Fruit fly (Drosophila melanogaster) whole organism, embryonic: Measurements from ENCODE around the gene CG31041.

Experiments
- CG10147 ChIP-seq: fragments of 200-800 bp; sonication (Bioruptor generic); optimal IDR thresholded peaks from 2 replicates; lab custom pipeline; 2019; ENCODE audit warnings: missing biosample characterization, mild to moderate bottlenecking, missing genetic modification characterization, moderate library complexity
- CG12071 ChIP-seq: fragments of 200-800 bp; sonication (Bioruptor generic); optimal IDR thresholded peaks from 3 replicates; lab custom pipeline; 2018; ENCODE audit warnings: missing biosample characterization, mild to moderate bottlenecking, missing genetic modification characterization
- CG12219 ChIP-seq: fragments of 200-800 bp; sonication (Bioruptor generic); optimal IDR thresholded peaks from 3 replicates; lab custom pipeline; 2018; ENCODE audit warnings: missing biosample characterization, mild to moderate bottlenecking, missing genetic modification characterization
- CG12391 ChIP-seq: fragments of 200-800 bp; sonication (Bioruptor generic); optimal IDR thresholded peaks from 3 replicates; lab custom pipeline; 2018; ENCODE audit warnings: missing biosample characterization, mild to moderate bottlenecking, missing genetic modification characterization, moderate library complexity
- CG13287 ChIP-seq: fragments of 200-800 bp; sonication (Bioruptor generic); IDR thresholded peaks from 2 replicates; pipeline ENCODE4 v1.3.6; 2022; ENCODE audit warnings: missing biosample characterization, missing genetic modification characterization; ENCODE audit not compliant: partially characterized antibody
- CG14014 ChIP-seq: fragments of 200-800 bp; sonication (Bioruptor generic); IDR thresholded peaks from 2 replicates; pipeline ENCODE4 v1.3.6; 2022; ENCODE audit warnings: missing biosample characterization, missing genetic modification characterization
- CG15479 ChIP-seq: fragments of 200-800 bp; sonication (Bioruptor generic); optimal IDR thresholded peaks from 3 replicates; lab custom pipeline; 2019; ENCODE audit warnings: missing biosample characterization, mild to moderate bottlenecking, missing genetic modification characterization, moderate library complexity
- CG16863 ChIP-seq: fragments of 200-800 bp; sonication (Bioruptor generic); optimal IDR thresholded peaks from 3 replicates; lab custom pipeline; 2016; ENCODE audit warnings: missing biosample characterization, missing genetic modification characterization
- CG17568 ChIP-seq: fragments of 200-800 bp; sonication (Bioruptor generic); optimal IDR thresholded peaks from 2 replicates; lab custom pipeline; 2018; ENCODE audit warnings: missing biosample characterization, mild to moderate bottlenecking, missing genetic modification characterization, moderate library complexity
- CG17829 ChIP-seq: fragments of 200-800 bp; optimal IDR thresholded peaks from 2 replicates; lab custom pipeline; 2019; ENCODE audit warnings: missing biosample characterization, mild to moderate bottlenecking, missing genetic modification characterization, moderate library complexity
- CG2202 ChIP-seq: fragments of 200-800 bp; sonication (Bioruptor generic); optimal IDR thresholded peaks from 2 replicates; lab custom pipeline; 2018; ENCODE audit warnings: missing biosample characterization, mild to moderate bottlenecking, missing genetic modification characterization
- CG2712 ChIP-seq: fragments of 200-800 bp; optimal IDR thresholded peaks from 3 replicates; lab custom pipeline; 2019; ENCODE audit warnings: missing biosample characterization, mild to moderate bottlenecking, missing genetic modification characterization, moderate library complexity
- CG2875 ChIP-seq: fragments of 200-800 bp; sonication (Bioruptor generic); optimal IDR thresholded peaks from 2 replicates; lab custom pipeline; 2017; ENCODE audit warnings: missing biosample characterization, mild to moderate bottlenecking, missing genetic modification characterization, missing genetic modification reagents
- CG30020 ChIP-seq: fragments of 200-800 bp; optimal IDR thresholded peaks from 2 replicates; lab custom pipeline; 2019; ENCODE audit warnings: missing biosample characterization, mild to moderate bottlenecking, missing genetic modification characterization, moderate library complexity
- CG32767 ChIP-seq: fragments of 200-800 bp; sonication (Bioruptor generic); IDR thresholded peaks from 2 replicates; pipeline ENCODE4 v1.3.6; 2022; ENCODE audit warnings: missing biosample characterization, missing genetic modification characterization
- CG9437 ChIP-seq: fragments of 200-800 bp; sonication (Bioruptor generic); optimal IDR thresholded peaks from 2 replicates; lab custom pipeline; 2018; ENCODE audit warnings: missing biosample characterization, mild to moderate bottlenecking, missing genetic modification characterization
- CrebB ChIP-seq: fragments of 200-800 bp; sonication (Bioruptor generic); optimal IDR thresholded peaks from 3 replicates; lab custom pipeline; 2018; ENCODE audit warnings: missing biosample characterization, mild to moderate bottlenecking, missing genetic modification characterization
- D ChIP-seq, 2 experiments: fragments of 200-800 bp in 1 of 2; fragments of >200 bp in 1 of 2; sonication (Bioruptor generic) in 1 of 2; optimal IDR thresholded peaks; 2 replicates in 1 of 2; 3 replicates in 1 of 2; lab custom pipeline; 2017; ENCODE audit warnings: mild to moderate bottlenecking in 1 of 2, missing biosample characterization in 1 of 2, missing genetic modification characterization in 1 of 2, missing genetic modification reagents in 1 of 2
- D19A ChIP-seq: fragments of 200-800 bp; optimal IDR thresholded peaks from 3 replicates; lab custom pipeline; 2019; ENCODE audit warnings: missing biosample characterization, mild to moderate bottlenecking, missing genetic modification characterization, moderate library complexity
- MTF-1 ChIP-seq: fragments of 200-800 bp; sonication (Bioruptor generic); optimal IDR thresholded peaks from 2 replicates; lab custom pipeline; 2018; ENCODE audit warnings: missing biosample characterization, mild to moderate bottlenecking, missing genetic modification characterization, borderline replicate concordance
- Max ChIP-seq: fragments of 200-800 bp; sonication (Bioruptor generic); optimal IDR thresholded peaks from 2 replicates; lab custom pipeline; 2016; ENCODE audit warnings: missing biosample characterization, mild to moderate bottlenecking, missing genetic modification characterization
- PHDP ChIP-seq: fragments of 200-800 bp; sonication (Bioruptor generic); optimal IDR thresholded peaks from 3 replicates; lab custom pipeline; 2018; ENCODE audit warnings: missing biosample characterization, mild to moderate bottlenecking, missing genetic modification characterization, moderate library complexity
- Spps ChIP-seq: fragments of 200-800 bp; sonication (Bioruptor generic); optimal IDR thresholded peaks from 2 replicates; lab custom pipeline; 2018; ENCODE audit warnings: missing biosample characterization, mild to moderate bottlenecking, missing genetic modification characterization
- Tbp ChIP-seq: fragments of >200 bp; optimal IDR thresholded peaks from 2 replicates; lab custom pipeline; 2018; ENCODE audit warnings: missing biosample characterization, missing genetic modification characterization
- Usf ChIP-seq: fragments of 200-800 bp; sonication (Bioruptor generic); optimal IDR thresholded peaks from 2 replicates; lab custom pipeline; 2017; ENCODE audit warnings: missing genotype, missing biosample characterization, missing genetic modification characterization
- ara ChIP-seq: fragments of 200-800 bp; sonication (Bioruptor generic); IDR thresholded peaks from 2 replicates; pipeline ENCODE4 v1.3.6; 2022; ENCODE audit warnings: missing biosample characterization, missing genetic modification characterization
- bab2 ChIP-seq: fragments of 200-800 bp; sonication (Bioruptor generic); optimal IDR thresholded peaks from 2 replicates; lab custom pipeline; 2016; ENCODE audit warnings: missing biosample characterization, missing genetic modification characterization
- chif ChIP-seq, 2 experiments: fragments of 200-800 bp; sonication (Bioruptor generic); optimal IDR thresholded peaks; 3 replicates each; lab custom pipeline; 2016; ENCODE audit warnings: missing biosample characterization in 2 of 2, missing genetic modification characterization in 2 of 2
- ci ChIP-seq: fragments of 200-800 bp; sonication (Bioruptor generic); IDR thresholded peaks from 3 replicates; pipeline ENCODE4 v1.3.6; 2022; ENCODE audit warnings: missing biosample characterization, missing genetic modification characterization
- corto ChIP-seq: fragments of 200-800 bp; sonication (Bioruptor generic); optimal IDR thresholded peaks from 2 replicates; lab custom pipeline; 2016; ENCODE audit warnings: missing biosample characterization, mild to moderate bottlenecking, missing genetic modification characterization, moderate library complexity
- dmrt11E ChIP-seq: fragments of 200-800 bp; sonication (Bioruptor generic); optimal IDR thresholded peaks from 3 replicates; lab custom pipeline; 2018; ENCODE audit warnings: missing biosample characterization, mild to moderate bottlenecking, missing genetic modification characterization, moderate library complexity
- ftz-f1 ChIP-seq: fragments of 200-800 bp; sonication (Bioruptor generic); optimal IDR thresholded peaks from 2 replicates; lab custom pipeline; 2016; ENCODE audit warnings: missing biosample characterization, missing genetic modification characterization
- gce ChIP-seq: fragments of 200-800 bp; sonication (Bioruptor generic); IDR thresholded peaks from 3 replicates; pipeline ENCODE4 v1.3.6; 2022; ENCODE audit warnings: missing biosample characterization, missing genetic modification characterization
- kni ChIP-seq: fragments of 200-800 bp; sonication (Bioruptor generic); optimal IDR thresholded peaks from 3 replicates; lab custom pipeline; 2017; ENCODE audit warnings: mild to moderate bottlenecking, missing biosample characterization, missing genetic modification reagents, missing genetic modification characterization
- lmd ChIP-seq: fragments of 200-800 bp; sonication (Bioruptor generic); IDR thresholded peaks from 2 replicates; pipeline ENCODE4 v1.3.6; 2022; ENCODE audit warnings: missing biosample characterization, missing genetic modification characterization
- org-1 ChIP-seq: fragments of 200-800 bp; sonication (Bioruptor generic); optimal IDR thresholded peaks from 2 replicates; lab custom pipeline; 2017; ENCODE audit warnings: missing biosample characterization, missing genetic modification characterization
- otp ChIP-seq: fragments of 200-800 bp; sonication (Bioruptor generic); IDR thresholded peaks from 3 replicates; pipeline ENCODE4, ENCODE4 v1.3.6; 2022; ENCODE audit warnings: missing biosample characterization, missing genetic modification characterization
- phol ChIP-seq: fragments of 200-800 bp; sonication (Bioruptor generic); optimal IDR thresholded peaks from 3 replicates; lab custom pipeline; 2018; ENCODE audit warnings: missing biosample characterization, mild to moderate bottlenecking, missing genetic modification characterization, moderate library complexity
- prd ChIP-seq, 3 experiments: fragments of >200 bp in 2 of 3; fragments of 200-800 bp in 1 of 3; sonication (Bioruptor generic) in 1 of 3; optimal IDR thresholded peaks in 2 of 3; IDR thresholded peaks in 1 of 3; 2 replicates in 2 of 3; 3 replicates in 1 of 3; pipeline versions ENCODE4 v1.3.6 to Lab custom; 2017 to 2022; ENCODE audit warnings: missing biosample characterization in 1 of 3, missing genetic modification characterization in 1 of 3
- row ChIP-seq: fragments of 200-800 bp; sonication (Bioruptor generic); IDR thresholded peaks from 3 replicates; pipeline ENCODE4 v1.3.6; 2022; ENCODE audit warnings: missing biosample characterization, missing genetic modification characterization
- sens ChIP-seq: fragments of 200-800 bp; sonication (Bioruptor generic); peaks from one replicate; lab custom pipeline; 2016; ENCODE audit warnings: missing biosample characterization, missing genetic modification characterization
- sim ChIP-seq: fragments of 200-800 bp; sonication (Bioruptor generic); IDR thresholded peaks from 2 replicates; pipeline ENCODE4 v1.3.6; 2022; ENCODE audit warnings: missing biosample characterization, missing genetic modification characterization
- tll ChIP-seq, 2 experiments: fragments of 200-800 bp in 1 of 2; fragments of >200 bp in 1 of 2; sonication (Bioruptor generic) in 1 of 2; optimal IDR thresholded peaks; 2 replicates each; lab custom pipeline; 2017 to 2019; ENCODE audit warnings: missing biosample characterization in 2 of 2, missing genetic modification characterization in 2 of 2, mild to moderate bottlenecking in 1 of 2, moderate library complexity in 1 of 2
- vnd ChIP-seq: fragments of 200-800 bp; sonication (Bioruptor generic); IDR thresholded peaks from 3 replicates; pipeline ENCODE4 v1.3.6; 2022; ENCODE audit warnings: missing biosample characterization, missing genetic modification characterization; ENCODE audit not compliant: partially characterized antibody
- zen ChIP-seq: fragments of 200-800 bp; sonication (Bioruptor generic); optimal IDR thresholded peaks from 3 replicates; lab custom pipeline; 2018; ENCODE audit warnings: missing biosample characterization, mild to moderate bottlenecking, missing genetic modification characterization, moderate library complexity
- zfh1 ChIP-seq: fragments of 200-800 bp; sonication (Bioruptor generic); IDR thresholded peaks from 3 replicates; pipeline ENCODE4 v1.3.6; 2022; ENCODE audit warnings: missing biosample characterization, missing genetic modification characterization

CG31041 gene

dm6 chr3R:29549945-29550344 lies 40.8 kb downstream of the CG31041 start (continued):
- TF ChIP-seq PHDP (tag; lab: Kevin White, UChicago) (no peak), dmrt11E (peak; percentile 68), sens (GFP tag; lab: Kevin White, UChicago) (peak; percentile 75), CG12391 (tag; lab: Kevin White, UChicago) (peak; percentile 11), phol (tag; lab: Kevin White, UChicago) (peak; percentile 27), row (peak; percentile 23; the same call in 2 of the 3 replicates), ftz-f1 (GFP tag; lab: Kevin White, UChicago) (no peak), otp (GFP tag; lab: Robert Waterston, UW) (no peak), Usf (GFP tag; lab: Kevin White, UChicago) (peak; percentile 9), CG2712 (tag; lab: Kevin White, UChicago) (peak; percentile 33), CG17829 (peak; percentile 10), zen (tag; lab: Kevin White, UChicago) (peak; percentile 56), corto (GFP tag; lab: Kevin White, UChicago) (no peak), tll (GFP tag; optimal IDR thresholded peaks at IDR 0.05; lab: Kevin White, UChicago) (no peak), CG30020 (no peak)

dm6 chr3R:29549157-29549556 lies 41.5 kb downstream of the CG31041 start:
- TF ChIP-seq CG12071 (GFP tag; lab: Kevin White, UChicago) (no peak), Spps (tag; lab: Kevin White, UChicago) (no peak), CG9437 (GFP tag; lab: Kevin White, UChicago) (no peak), CG16863 (GFP tag; lab: Kevin White, UChicago) (no peak), CrebB (tag; lab: Kevin White, UChicago) (no peak), prd (optimal IDR thresholded peaks at IDR 0.05; lab: Kevin White, UChicago) (no peak), prd (GFP tag; IDR thresholded peaks at IDR 0.05; lab: Robert Waterston, UW) (0 out of 3 replicates have a peak, but pooled peaks have one; percentile 1), CG13287 (GFP tag; lab: Robert Waterston, UW) (no peak), D19A (tag; lab: Kevin White, UChicago) (peak; percentile 90), gce (GFP tag; lab: Robert Waterston, UW) (no peak)

dm6 chr3R:29548751-29549150 lies 42.0 kb downstream of the CG31041 start:
- TF ChIP-seq Max (GFP tag; lab: Kevin White, UChicago) (no peak), zfh1 (GFP tag; lab: Robert Waterston, UW) (peak; percentile 29; the same call in 1 of the 3 replicates), ci (GFP tag; lab: Robert Waterston, UW) (peak; percentile 50; the same call in 1 of the 3 replicates), CG2202 (peak; percentile 17), CG2875 (GFP tag; lab: Kevin White, UChicago) (peak; percentile 23), kni (peak; percentile 49), CG17568 (GFP tag; lab: Kevin White, UChicago) (peak; percentile 4), D (optimal IDR thresholded peaks at IDR 0.05; lab: Kevin White, UChicago) (no peak), D (GFP tag; optimal IDR thresholded peaks at IDR 0.05; lab: Kevin White, UChicago) (peak; percentile 33), CG32767 (GFP tag; lab: Robert Waterston, UW) (no peak), CG14014 (GFP tag; lab: Robert Waterston, UW) (no peak), bab2 (GFP tag; lab: Kevin White, UChicago) (peak; percentile 0), vnd (GFP tag; lab: Robert Waterston, UW) (no peak), Tbp (no peak), org-1 (GFP tag; lab: Kevin White, UChicago) (peak; percentile 16), CG12219 (GFP tag; lab: Kevin White, UChicago) (no peak), ara (GFP tag; lab: Robert Waterston, UW) (peak; percentile 11; the same call in 1 of the 2 replicates), chif (GFP tag; optimal IDR thresholded peaks at IDR 0.05; lab: Kevin White, UChicago) (peak in 1 of 2 experiments; percentile 29), MTF-1 (GFP tag; lab: Kevin White, UChicago) (peak; percentile 0), CG10147 (no peak), otp (GFP tag; lab: Robert Waterston, UW) (0 out of 3 replicates have a peak, but pooled peaks have one; percentile 6), lmd (GFP tag; lab: Robert Waterston, UW) (no peak), sim (GFP tag; lab: Robert Waterston, UW) (0 out of 2 replicates have a peak, but pooled peaks have one; percentile 10), CG15479 (peak; percentile 31), zen (tag; lab: Kevin White, UChicago) (peak; percentile 49)
